Worm (Caenorhabditis elegans): ENCODE data around the gene Y37D8A.29.

Gene Y37D8A.29

ce11 chrIII:12851034-12851433, 40.4 kb downstream of the Y37D8A.29 start:
- TF ChIP-seq sea-1 (GFP tag; conservative IDR thresholded peaks at IDR 0.05), result no peak
- no peak for TF ChIP-seq flt-1 (GFP tag; IDR thresholded peaks at IDR 0.05)
- TF ChIP-seq hmbx-1 (tag; optimal IDR thresholded peaks at IDR 0.05), result no peak
- no peak for TF ChIP-seq aly-1 (tag; optimal IDR thresholded peaks at IDR 0.05)
- TF ChIP-seq scrt-1 (GFP tag; IDR thresholded peaks at IDR 0.05), result no peak
- no peak for TF ChIP-seq hnd-1 (tag; optimal IDR thresholded peaks at IDR 0.05)
- TF ChIP-seq tbx-37 (GFP tag; conservative IDR thresholded peaks at IDR 0.05), result no peak
- TF ChIP-seq F13C5.2 (tag; optimal IDR thresholded peaks at IDR 0.05), result no peak
- TF ChIP-seq ama-1 (optimal IDR thresholded peaks at IDR 0.05), result no peak
- no peak for TF ChIP-seq ets-7 (tag; optimal IDR thresholded peaks at IDR 0.05)
- TF ChIP-seq tra-4 (tag; optimal IDR thresholded peaks at IDR 0.05), result no peak
- TF ChIP-seq ceh-36 (tag; optimal IDR thresholded peaks at IDR 0.05), result no peak

DNA sequence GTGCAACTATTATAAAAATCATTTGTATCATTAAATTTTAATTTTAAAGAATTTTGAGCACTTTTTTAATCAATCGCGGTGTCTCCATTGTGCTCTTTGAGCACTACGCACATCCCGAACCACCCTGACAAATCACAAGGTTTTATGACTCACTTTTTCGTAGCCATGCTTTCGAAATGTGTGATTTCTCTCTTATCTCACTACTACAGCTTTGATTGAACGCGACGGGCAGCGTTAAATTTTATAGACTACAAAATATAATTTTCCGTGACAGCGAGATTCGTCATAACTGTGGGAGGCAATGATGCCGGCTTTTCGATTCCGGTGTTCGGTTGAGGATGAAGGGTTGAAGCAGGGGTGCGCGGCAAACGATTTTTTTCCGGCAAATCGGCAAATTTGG, 41.8 kb downstream of the Y37D8A.29 start:
- TF ChIP-seq ceh-36 (tag; optimal IDR thresholded peaks at IDR 0.05), result no peak
- TF ChIP-seq flt-1 (GFP tag; IDR thresholded peaks at IDR 0.05), result no peak
- TF ChIP-seq tbx-11 (GFP tag; IDR thresholded peaks at IDR 0.05), result no peak
- no peak for TF ChIP-seq hnd-1 (tag; optimal IDR thresholded peaks at IDR 0.05)
- TF ChIP-seq tra-4 (tag; optimal IDR thresholded peaks at IDR 0.05), result no peak
- no peak for TF ChIP-seq pes-1 (GFP tag; IDR thresholded peaks at IDR 0.05)
- TF ChIP-seq hmbx-1 (tag; optimal IDR thresholded peaks at IDR 0.05), result no peak
- TF ChIP-seq tbx-37 (GFP tag; conservative IDR thresholded peaks at IDR 0.05), result no peak
- no peak for TF ChIP-seq aly-1 (tag; optimal IDR thresholded peaks at IDR 0.05)
- no peak for TF ChIP-seq ets-7 (tag; optimal IDR thresholded peaks at IDR 0.05)

DNA sequence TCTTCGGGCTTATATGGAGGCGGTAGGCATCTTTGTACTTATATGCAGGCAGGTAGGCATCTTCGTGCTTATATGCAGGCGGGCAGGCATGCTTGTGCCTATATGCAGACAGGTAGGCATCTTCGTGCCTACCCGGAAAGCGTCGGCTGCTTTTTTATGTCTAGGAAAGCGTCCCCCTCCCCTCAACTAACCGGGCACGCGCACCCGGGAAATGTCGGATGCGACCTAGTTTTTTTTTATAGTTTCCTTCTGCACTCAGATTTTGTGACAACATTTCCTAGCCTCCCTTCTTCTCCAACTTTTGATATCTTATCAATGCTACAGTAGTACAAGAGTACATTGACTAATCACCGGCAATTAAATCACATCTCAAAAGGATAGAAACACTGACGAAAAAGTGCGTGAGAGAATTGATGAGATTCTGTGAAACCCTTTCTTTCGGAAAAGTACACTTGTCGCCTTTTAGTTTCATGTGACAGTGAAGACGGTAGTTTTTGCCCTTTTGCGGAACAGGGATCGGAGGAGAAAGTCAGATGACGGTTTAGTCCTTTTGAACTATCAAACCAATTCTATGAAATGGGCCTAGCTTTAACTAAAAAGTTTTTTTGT, 42.4 kb downstream of the Y37D8A.29 start:
- TF ChIP-seq pes-1 (GFP tag; IDR thresholded peaks at IDR 0.05), result no peak

DNA sequence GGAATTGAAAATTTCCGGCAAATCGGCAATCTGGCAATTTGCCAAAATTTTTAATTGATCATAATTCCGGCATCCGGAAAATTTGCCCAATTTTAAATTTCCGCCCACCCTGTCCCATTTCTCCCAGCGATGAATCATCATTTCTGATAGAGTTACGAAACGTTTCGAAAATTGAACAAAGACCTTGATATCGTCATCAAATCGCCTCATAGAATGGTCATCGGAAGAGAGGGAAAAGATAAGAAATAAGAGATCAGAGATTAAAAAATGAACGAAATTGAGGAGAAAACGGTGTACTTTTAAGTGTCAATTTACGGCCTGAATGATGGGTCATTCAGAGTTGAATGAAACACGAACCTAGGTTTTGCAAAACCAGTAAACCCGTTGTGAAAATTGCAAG, 43.9 kb downstream of the Y37D8A.29 start:
- TF ChIP-seq aly-1 (tag; optimal IDR thresholded peaks at IDR 0.05) (no peak), F13C5.2 (tag; optimal IDR thresholded peaks at IDR 0.05) (no peak), hmg-4 (GFP tag; optimal IDR thresholded peaks at IDR 0.05) (no peak), sea-1 (GFP tag; conservative IDR thresholded peaks at IDR 0.05) (no peak), tbx-11 (GFP tag; IDR thresholded peaks at IDR 0.05) (no peak), hnd-1 (tag; optimal IDR thresholded peaks at IDR 0.05) (no peak), scrt-1 (GFP tag; IDR thresholded peaks at IDR 0.05) (no peak), tbx-37 (GFP tag; conservative IDR thresholded peaks at IDR 0.05) (no peak), ceh-13 (GFP tag; optimal IDR thresholded peaks at IDR 0.05) (no peak), ceh-36 (tag; optimal IDR thresholded peaks at IDR 0.05) (no peak), ama-1 (optimal IDR thresholded peaks at IDR 0.05) (no peak), pes-1 (GFP tag; IDR thresholded peaks at IDR 0.05) (no peak)

DNA sequence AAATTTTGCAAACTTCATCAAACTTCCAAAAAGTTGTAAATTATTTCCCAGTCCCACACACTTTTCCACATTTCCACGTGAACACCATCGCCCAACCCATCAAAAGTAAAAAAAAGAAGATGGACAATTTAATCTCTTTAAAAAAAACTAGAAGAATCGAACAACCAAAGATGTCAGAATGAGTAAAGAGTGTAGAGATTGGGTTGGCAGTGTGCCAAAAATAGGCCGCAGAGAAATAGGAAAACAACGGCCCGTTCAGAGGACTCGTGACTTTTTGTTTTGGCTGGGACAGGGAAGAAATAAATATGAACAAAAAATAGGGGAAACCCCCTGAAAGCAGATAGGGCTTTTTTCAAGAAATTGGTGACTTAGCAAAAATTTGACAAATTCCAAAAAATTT, 48.6 kb downstream of the Y37D8A.29 start:
- TF ChIP-seq hmg-4 (GFP tag; optimal IDR thresholded peaks at IDR 0.05), result no peak
- TF ChIP-seq sea-1 (GFP tag; conservative IDR thresholded peaks at IDR 0.05), result no peak
